Worm (Caenorhabditis elegans) whole organism, early embryonic: ENCODE data around the gene pept-2.

Experiments
- B0310.2 ChIP-seq: sonication (generic microtip); optimal IDR thresholded peaks from 2 replicates; lab custom pipeline; 2016; ENCODE audit warnings: mild to moderate bottlenecking, missing genetic modification characterization, missing compliant biosample characterization
- aly-1 ChIP-seq: sonication (generic microtip); optimal IDR thresholded peaks from 2 replicates; lab custom pipeline; 2016; ENCODE audit warnings: missing genetic modification characterization, missing compliant biosample characterization
- ama-1 ChIP-seq: fragments of 150-350 bp; optimal IDR thresholded peaks from 2 replicates; lab custom pipeline; 2014
- ceh-13 ChIP-seq: fragments of 200-800 bp; sonication (Bioruptor generic); optimal IDR thresholded peaks from 2 replicates; lab custom pipeline; 2018; ENCODE audit warnings: mild to moderate bottlenecking, missing genetic modification characterization, missing compliant biosample characterization
- ceh-36 ChIP-seq: sonication (generic microtip); optimal IDR thresholded peaks from 2 replicates; lab custom pipeline; 2016; ENCODE audit warnings: missing genetic modification characterization, inconsistent platforms, missing compliant biosample characterization
- ets-7 ChIP-seq: sonication (generic microtip); optimal IDR thresholded peaks from 2 replicates; lab custom pipeline; 2016; ENCODE audit warnings: missing genotype, missing genetic modification characterization, missing compliant biosample characterization
- flt-1 ChIP-seq: fragments of 200-800 bp; sonication (Bioruptor generic); IDR thresholded peaks from 2 replicates; pipeline ENCODE4 v1.3.6; 2022; ENCODE audit warnings: missing genetic modification characterization, missing compliant biosample characterization
- hmbx-1 ChIP-seq: sonication (generic microtip); optimal IDR thresholded peaks from 2 replicates; lab custom pipeline; 2016; ENCODE audit warnings: mild to moderate bottlenecking, missing genetic modification characterization, missing compliant biosample characterization
- hmg-4 ChIP-seq: fragments of 200-800 bp; sonication (Bioruptor generic); optimal IDR thresholded peaks from 2 replicates; lab custom pipeline; 2018; ENCODE audit warnings: mild to moderate bottlenecking, missing genetic modification characterization, missing compliant biosample characterization
- hnd-1 ChIP-seq: sonication (generic microtip); optimal IDR thresholded peaks from 2 replicates; lab custom pipeline; 2016; ENCODE audit warnings: missing genetic modification characterization, missing compliant biosample characterization
- pes-1 ChIP-seq: fragments of 200-800 bp; sonication (Bioruptor generic); IDR thresholded peaks from 2 replicates; pipeline ENCODE4 v1.3.6; 2022; ENCODE audit warnings: missing genetic modification reagents, missing genetic modification characterization, missing compliant biosample characterization
- sea-1 ChIP-seq: fragments of 200-800 bp; sonication (Bioruptor generic); conservative IDR thresholded peaks from 2 replicates; pipeline ENCODE4 v1.3.6; 2022; ENCODE audit warnings: missing genetic modification characterization, missing compliant biosample characterization
- tbx-11 ChIP-seq: fragments of 200-800 bp; sonication (Bioruptor generic); IDR thresholded peaks from 2 replicates; pipeline ENCODE4 v1.3.6; 2022; ENCODE audit warnings: missing genetic modification characterization, missing compliant biosample characterization
- tbx-37 ChIP-seq: fragments of 200-800 bp; sonication (Bioruptor generic); conservative IDR thresholded peaks from 2 replicates; pipeline ENCODE4 v1.3.6; 2022; ENCODE audit warnings: missing genetic modification reagents, missing genetic modification characterization, missing compliant biosample characterization

- TF ChIP-seq sea-1 (GFP tag; lab: Robert Waterston, UW) (no peak), aly-1 (no peak), B0310.2 (tag; lab: Kevin White, UChicago) (no peak), flt-1 (GFP tag; lab: Robert Waterston, UW) (no peak), tbx-37 (no peak), ama-1 (no peak), hnd-1 (no peak), ets-7 (tag; lab: Kevin White, UChicago) (no peak), pes-1 (GFP tag; lab: Robert Waterston, UW) (no peak), tbx-11 (GFP tag; lab: Robert Waterston, UW) (no peak), ceh-13 (GFP tag; lab: Kevin White, UChicago) (no peak), hmbx-1 (tag; lab: Kevin White, UChicago) (no peak), ceh-36 (tag; lab: Kevin White, UChicago) (no peak), hmg-4 (no peak)
These were observed 41.7 kb downstream of the pept-2 start, which contains the start of gene best-15 for ce11 chrIV:10832148-10832547.
